Fruit fly (Drosophila melanogaster) whole organism, embryonic: ENCODE measurements around the gene lmd.

ENCODE experiments used
- Adf1 ChIP-seq: fragments of 200-800 bp; sonication (Bioruptor generic); IDR thresholded peaks from 2 replicates; pipeline ENCODE4 v1.3.6; 2022; ENCODE audit warnings: missing biosample characterization, missing genetic modification characterization
- Atf6 ChIP-seq: fragments of 200-800 bp; sonication (Bioruptor generic); IDR thresholded peaks from 2 replicates; pipeline ENCODE4 v1.3.6; 2022; ENCODE audit warnings: missing biosample characterization, missing genetic modification characterization
- BtbVII ChIP-seq: fragments of 200-800 bp; sonication (Bioruptor generic); optimal IDR thresholded peaks from 3 replicates; lab custom pipeline; 2017; ENCODE audit warnings: missing biosample characterization, mild to moderate bottlenecking, missing genetic modification characterization
- CG10565 ChIP-seq: fragments of 200-800 bp; sonication (Bioruptor generic); optimal IDR thresholded peaks from 3 replicates; lab custom pipeline; 2016; ENCODE audit warnings: missing biosample characterization, mild to moderate bottlenecking, missing genetic modification characterization
- CG10959 ChIP-seq: fragments of 200-800 bp; sonication (Bioruptor generic); IDR thresholded peaks from 2 replicates; pipeline ENCODE4 v1.3.6; 2022; ENCODE audit warnings: missing biosample characterization, missing genetic modification characterization
- CG12299 ChIP-seq: fragments of 200-800 bp; sonication (Bioruptor generic); optimal IDR thresholded peaks from 2 replicates; lab custom pipeline; 2018; ENCODE audit warnings: missing biosample characterization, mild to moderate bottlenecking, missing genetic modification characterization
- CG13624 ChIP-seq: fragments of 200-800 bp; sonication (Bioruptor generic); optimal IDR thresholded peaks from 2 replicates; lab custom pipeline; 2016; ENCODE audit warnings: missing biosample characterization, missing genetic modification characterization
- CG14441 ChIP-seq: fragments of 200-800 bp; sonication (Bioruptor generic); IDR thresholded peaks from 2 replicates; pipeline ENCODE4 v1.3.6; 2022; ENCODE audit warnings: missing biosample characterization, missing genetic modification characterization
- CG17829 ChIP-seq: fragments of 200-800 bp; optimal IDR thresholded peaks from 2 replicates; lab custom pipeline; 2019; ENCODE audit warnings: missing biosample characterization, mild to moderate bottlenecking, missing genetic modification characterization, moderate library complexity
- CG18011 ChIP-seq: fragments of 200-800 bp; sonication (Bioruptor generic); optimal IDR thresholded peaks from 2 replicates; lab custom pipeline; 2017; ENCODE audit warnings: missing biosample characterization, missing genetic modification characterization, mild to moderate bottlenecking, moderate library complexity, missing genotype
- CG30431 ChIP-seq: fragments of 200-800 bp; sonication (Bioruptor generic); optimal IDR thresholded peaks from 2 replicates; lab custom pipeline; 2017; ENCODE audit warnings: missing biosample characterization, missing genetic modification characterization
- CG31441 ChIP-seq: fragments of 200-800 bp; sonication (Bioruptor generic); IDR thresholded peaks from 2 replicates; pipeline ENCODE4 v1.3.6; 2022; ENCODE audit warnings: missing biosample characterization, missing genetic modification characterization
- CG3163 ChIP-seq: fragments of 200-800 bp; sonication (Bioruptor generic); optimal IDR thresholded peaks from 3 replicates; lab custom pipeline; 2016; ENCODE audit warnings: missing biosample characterization, missing genetic modification characterization
- CG33557 ChIP-seq: fragments of 200-800 bp; sonication (Bioruptor generic); optimal IDR thresholded peaks from 2 replicates; lab custom pipeline; 2019; ENCODE audit warnings: missing biosample characterization, mild to moderate bottlenecking, missing genetic modification characterization, moderate library complexity
- CG3995 ChIP-seq: fragments of 200-800 bp; sonication (Bioruptor generic); optimal IDR thresholded peaks from 3 replicates; lab custom pipeline; 2016; ENCODE audit warnings: missing biosample characterization, missing genetic modification characterization
- CG5180 ChIP-seq: fragments of 200-800 bp; sonication (Bioruptor generic); optimal IDR thresholded peaks from 3 replicates; lab custom pipeline; 2017; ENCODE audit warnings: missing biosample characterization, missing genetic modification characterization, mild to moderate bottlenecking, moderate library complexity, missing genetic modification reagents
- CG6175 ChIP-seq: fragments of 200-800 bp; sonication (Bioruptor generic); IDR thresholded peaks from 3 replicates; pipeline ENCODE4 v1.3.6; 2022; ENCODE audit warnings: missing biosample characterization, missing genetic modification characterization
- CG7271 ChIP-seq: fragments of 200-800 bp; sonication (Bioruptor generic); optimal IDR thresholded peaks from 2 replicates; lab custom pipeline; 2018; ENCODE audit warnings: missing biosample characterization, mild to moderate bottlenecking, missing genetic modification characterization, moderate library complexity
- CG8359 ChIP-seq: fragments of 200-800 bp; sonication (Bioruptor generic); optimal IDR thresholded peaks from 2 replicates; lab custom pipeline; 2017; ENCODE audit warnings: missing biosample characterization, mild to moderate bottlenecking, missing genetic modification characterization, borderline replicate concordance
- CG9797 ChIP-seq: fragments of 200-800 bp; sonication (Bioruptor generic); optimal IDR thresholded peaks from 3 replicates; lab custom pipeline; 2018; ENCODE audit warnings: missing biosample characterization, mild to moderate bottlenecking, missing genetic modification characterization
- CoRest ChIP-seq: fragments of 200-800 bp; sonication (Bioruptor generic); optimal IDR thresholded peaks from 3 replicates; lab custom pipeline; 2018; ENCODE audit warnings: missing biosample characterization, mild to moderate bottlenecking, missing genetic modification characterization, moderate library complexity
- GATAe ChIP-seq: fragments of 200-800 bp; sonication (Bioruptor generic); conservative IDR thresholded peaks from 2 replicates; pipeline ENCODE4 v1.3.6; 2022; ENCODE audit warnings: missing biosample characterization, missing genetic modification characterization
- H15 ChIP-seq: fragments of 200-800 bp; sonication (Bioruptor generic); IDR thresholded peaks from 3 replicates; pipeline ENCODE4 v1.3.6; 2022; ENCODE audit warnings: missing biosample characterization, missing genetic modification characterization
- HHEX ChIP-seq: fragments of 200-800 bp; sonication (Bioruptor generic); optimal IDR thresholded peaks from 3 replicates; lab custom pipeline; 2017; ENCODE audit warnings: missing biosample characterization, mild to moderate bottlenecking, missing genetic modification characterization, missing genetic modification reagents
- HLH54F ChIP-seq: fragments of 200-800 bp; sonication (Bioruptor generic); optimal IDR thresholded peaks from 3 replicates; lab custom pipeline; 2016; ENCODE audit warnings: missing biosample characterization, missing genetic modification characterization
- HLHmδ ChIP-seq: fragments of 200-800 bp; sonication (Bioruptor generic); optimal IDR thresholded peaks from 2 replicates; lab custom pipeline; 2018; ENCODE audit warnings: missing biosample characterization, mild to moderate bottlenecking, missing genetic modification characterization, moderate library complexity
- HmgZ ChIP-seq: fragments of 200-800 bp; sonication (Bioruptor generic); optimal IDR thresholded peaks from 2 replicates; lab custom pipeline; 2018; ENCODE audit warnings: missing biosample characterization, mild to moderate bottlenecking, missing genetic modification characterization
- Lim3 ChIP-seq: fragments of 200-800 bp; sonication (Bioruptor generic); IDR thresholded peaks from 2 replicates; pipeline ENCODE4 v1.3.6; 2022; ENCODE audit warnings: missing biosample characterization, missing genetic modification characterization
- Meics ChIP-seq: fragments of 200-800 bp; sonication (Bioruptor generic); optimal IDR thresholded peaks from 2 replicates; lab custom pipeline; 2017; ENCODE audit warnings: missing biosample characterization, mild to moderate bottlenecking, missing genetic modification characterization
- Mes4 ChIP-seq: fragments of 200-800 bp; sonication (Bioruptor generic); optimal IDR thresholded peaks from 2 replicates; lab custom pipeline; 2016; ENCODE audit warnings: missing biosample characterization, missing genetic modification characterization
- Nf-YB ChIP-seq: fragments of 200-800 bp; sonication (Bioruptor generic); optimal IDR thresholded peaks from 3 replicates; lab custom pipeline; 2019; ENCODE audit warnings: missing biosample characterization, mild to moderate bottlenecking, missing genetic modification characterization, moderate library complexity
- NfI ChIP-seq: fragments of 200-800 bp; sonication (Bioruptor generic); optimal IDR thresholded peaks from 3 replicates; lab custom pipeline; 2018; ENCODE audit warnings: missing biosample characterization, mild to moderate bottlenecking, missing genetic modification characterization, moderate library complexity
- Rx ChIP-seq: fragments of 200-800 bp; sonication (Bioruptor generic); IDR thresholded peaks from 2 replicates; pipeline ENCODE4 v1.3.6; 2022; ENCODE audit warnings: missing biosample characterization, missing genetic modification characterization
- Scr ChIP-seq: fragments of 200-800 bp; sonication (Bioruptor generic); IDR thresholded peaks from 2 replicates; pipeline ENCODE4 v1.3.6; 2022; ENCODE audit warnings: missing biosample characterization, missing genetic modification characterization; ENCODE audit not compliant: partially characterized antibody
- Sin3A ChIP-seq: fragments of >200 bp; optimal IDR thresholded peaks from 2 replicates; lab custom pipeline; 2018
- Trl ChIP-seq, 3 experiments: fragments of >200 bp in 2 of 3; fragments of 200-800 bp in 1 of 3; sonication (Bioruptor generic) in 1 of 3; optimal IDR thresholded peaks; 2 replicates in 1 of 3; 3 replicates in 2 of 3; lab custom pipeline; 2016 to 2017; ENCODE audit warnings: missing biosample characterization in 1 of 3, missing genetic modification characterization in 1 of 3
- ap ChIP-seq: fragments of 200-800 bp; sonication (Bioruptor generic); IDR thresholded peaks from 2 replicates; pipeline ENCODE4 v1.3.6; 2022; ENCODE audit warnings: missing biosample characterization, missing genetic modification characterization
- bowl ChIP-seq: fragments of 200-800 bp; sonication (Bioruptor generic); IDR thresholded peaks from 2 replicates; pipeline ENCODE4 v1.3.6; 2022; ENCODE audit warnings: missing biosample characterization, missing genetic modification characterization
- eve ChIP-seq, 2 experiments: fragments of >200 bp; optimal IDR thresholded peaks; 2 replicates each; lab custom pipeline; 2017; ENCODE audit warnings: missing biosample characterization in 2 of 2, missing genetic modification characterization in 2 of 2
- fd64A ChIP-seq: fragments of 200-800 bp; sonication (Bioruptor generic); optimal IDR thresholded peaks from 3 replicates; lab custom pipeline; 2018; ENCODE audit warnings: missing biosample characterization, mild to moderate bottlenecking, missing genetic modification characterization
- gcm ChIP-seq: fragments of 200-800 bp; sonication (Bioruptor generic); optimal IDR thresholded peaks from 2 replicates; lab custom pipeline; 2019; ENCODE audit warnings: missing biosample characterization, mild to moderate bottlenecking, missing genetic modification characterization, moderate library complexity
- h ChIP-seq: fragments of >200 bp; optimal IDR thresholded peaks from 2 replicates; lab custom pipeline; 2017
- kay ChIP-seq: fragments of 200-800 bp; sonication (Bioruptor generic); optimal IDR thresholded peaks from 2 replicates; lab custom pipeline; 2016; ENCODE audit warnings: missing biosample characterization, missing genetic modification characterization
- knrl ChIP-seq: fragments of 200-800 bp; sonication (Bioruptor generic); IDR thresholded peaks from 3 replicates; pipeline ENCODE4 v1.3.6; 2022; ENCODE audit warnings: missing biosample characterization, missing genetic modification characterization; ENCODE audit not compliant: partially characterized antibody
- salm ChIP-seq: fragments of 200-800 bp; sonication (Bioruptor generic); optimal IDR thresholded peaks from 2 replicates; lab custom pipeline; 2018; ENCODE audit warnings: missing biosample characterization, mild to moderate bottlenecking, missing genetic modification characterization
- so ChIP-seq: fragments of 200-800 bp; sonication (Bioruptor generic); IDR thresholded peaks from 3 replicates; pipeline ENCODE4 v1.3.6; 2022; ENCODE audit warnings: missing biosample characterization, missing genetic modification characterization
- sr ChIP-seq: fragments of 200-800 bp; sonication (Bioruptor generic); IDR thresholded peaks from 3 replicates; pipeline ENCODE4 v1.3.6; 2022; ENCODE audit warnings: missing biosample characterization, missing genetic modification characterization
- ssp ChIP-seq: fragments of 200-800 bp; sonication (Bioruptor generic); IDR thresholded peaks from 2 replicates; pipeline ENCODE4 v1.3.6; 2022; ENCODE audit warnings: missing biosample characterization, missing genetic modification characterization
- tio ChIP-seq: fragments of 200-800 bp; sonication (Bioruptor generic); optimal IDR thresholded peaks from 2 replicates; lab custom pipeline; 2017; ENCODE audit warnings: missing biosample characterization, missing genetic modification characterization, inconsistent platforms
- vvl ChIP-seq: fragments of 200-800 bp; sonication (Bioruptor generic); IDR thresholded peaks from 2 replicates; pipeline ENCODE4 v1.3.6; 2022; ENCODE audit warnings: missing biosample characterization, missing genetic modification characterization
- wdn ChIP-seq: fragments of 200-800 bp; sonication (Bioruptor generic); IDR thresholded peaks from 2 replicates; pipeline ENCODE4 v1.3.6; 2022; ENCODE audit warnings: missing biosample characterization, missing genetic modification characterization
- yki ChIP-seq: fragments of >200 bp; optimal IDR thresholded peaks from 3 replicates; lab custom pipeline; 2018

The lmd gene

dm6 chr3R:23053936-23054335 is 27.4 kb upstream of the lmd start, which contains the start of gene p53 (continued):
- peak; percentile 83 for TF ChIP-seq CG7271 (tag; lab: Kevin White, UChicago)
- peak; percentile 49 for TF ChIP-seq CG8359 (GFP tag; lab: Kevin White, UChicago)
- no peak for TF ChIP-seq bowl
- TF ChIP-seq CG5180 (GFP tag; lab: Kevin White, UChicago) = peak; percentile 51
- TF ChIP-seq CG33557 = peak; percentile 45
- no peak for TF ChIP-seq CG10959 (GFP tag; lab: Robert Waterston, UW)
- TF ChIP-seq CG14441 (GFP tag; lab: Robert Waterston, UW) = peak; percentile 66
- peak; percentile 30 for TF ChIP-seq CG17829 (tag; lab: Kevin White, UChicago)
- peak; percentile 79 for TF ChIP-seq BtbVII (GFP tag; lab: Kevin White, UChicago)
- TF ChIP-seq CoRest (tag; lab: Kevin White, UChicago) = peak; percentile 67
- TF ChIP-seq CG13624 (GFP tag; lab: Kevin White, UChicago) = peak; percentile 84
- peak; percentile 64; the same call in 2 of the 3 replicates for TF ChIP-seq H15
- no peak for TF ChIP-seq tio (GFP tag; lab: Kevin White, UChicago)
- no peak for TF ChIP-seq so (GFP tag; lab: Robert Waterston, UW)
- TF ChIP-seq knrl = peak; percentile 74; the same call in 2 of the 3 replicates
- TF ChIP-seq HHEX = peak; percentile 86
- peak; percentile 22 for TF ChIP-seq salm (tag; lab: Kevin White, UChicago)
- peak; percentile 91 for TF ChIP-seq HLHmδ (GFP tag; lab: Kevin White, UChicago)
- no peak for TF ChIP-seq CG12299
- TF ChIP-seq eve (GFP tag; optimal IDR thresholded peaks at IDR 0.05; lab: Kevin White, UChicago) = no peak
- TF ChIP-seq CG9797 = peak; percentile 40
- TF ChIP-seq NfI (GFP tag; lab: Kevin White, UChicago) = peak; percentile 91
- peak; percentile 68 for TF ChIP-seq Rx
- peak; percentile 71; the same call in 1 of the 3 replicates for TF ChIP-seq sr (GFP tag; lab: Robert Waterston, UW)
- no peak for TF ChIP-seq Trl (optimal IDR thresholded peaks at IDR 0.05; lab: Kevin White, UChicago)
- TF ChIP-seq Trl (GFP tag; optimal IDR thresholded peaks at IDR 0.05; lab: Kevin White, UChicago) = peak; percentile 75
- TF ChIP-seq Atf6 = peak; percentile 58
- peak; percentile 37; the same call in 1 of the 2 replicates for TF ChIP-seq ssp (GFP tag; lab: Robert Waterston, UW)
- TF ChIP-seq CG3163 = peak; percentile 54
- peak; percentile 79 for TF ChIP-seq vvl (GFP tag; lab: Robert Waterston, UW)
- no peak for TF ChIP-seq CG10565 (GFP tag; lab: Kevin White, UChicago)
- TF ChIP-seq Lim3 = no peak
- TF ChIP-seq CG6175 (GFP tag; lab: Robert Waterston, UW) = 0 out of 3 replicates have a peak, but pooled peaks have one; percentile 42
- TF ChIP-seq ap = peak; percentile 37; the same call in 1 of the 2 replicates
- peak; percentile 52 for TF ChIP-seq HLH54F (GFP tag; lab: Kevin White, UChicago)
- no peak for TF ChIP-seq Adf1 (GFP tag; lab: Robert Waterston, UW)
- peak; percentile 82 for TF ChIP-seq Mes4 (GFP tag; lab: Kevin White, UChicago)
- peak; percentile 27 for TF ChIP-seq kay
- no peak for TF ChIP-seq yki (lab: Kevin White, UChicago)
- peak; percentile 72 for TF ChIP-seq Scr (GFP tag; lab: Robert Waterston, UW)
- TF ChIP-seq fd64A (GFP tag; lab: Kevin White, UChicago) = peak; percentile 63
- peak; percentile 66 for TF ChIP-seq HmgZ (tag; lab: Kevin White, UChicago)
- peak; percentile 50 for TF ChIP-seq Nf-YB (GFP tag; lab: Kevin White, UChicago)
- TF ChIP-seq CG18011 (GFP tag; lab: Kevin White, UChicago) = peak; percentile 66
- peak; percentile 49; the same call in 1 of the 2 replicates for TF ChIP-seq wdn (GFP tag; lab: Robert Waterston, UW)
- TF ChIP-seq gcm (GFP tag; lab: Kevin White, UChicago) = peak; percentile 17
- peak; percentile 75 for TF ChIP-seq CG31441 (GFP tag; lab: Robert Waterston, UW)
- TF ChIP-seq CG30431 = peak; percentile 67
- TF ChIP-seq CG3995 = peak; percentile 62
- no peak for TF ChIP-seq Sin3A (lab: Kevin White, UChicago)
- no peak for TF ChIP-seq h
- no peak for TF ChIP-seq GATAe (GFP tag; lab: Robert Waterston, UW)
- peak; percentile 91 for TF ChIP-seq Meics
